Worm (Caenorhabditis elegans): ENCODE data around the gene zig-3.

ce11 chrX:7901840-7902239 is 28.7 kb upstream of the zig-3 start:
- TF ChIP-seq him-1 (tag; optimal IDR thresholded peaks at IDR 0.05) (no peak), dao-5 (tag; optimal IDR thresholded peaks at IDR 0.05) (no peak), W03F9.2 (tag; optimal IDR thresholded peaks at IDR 0.05) (no peak)
